Fruit fly (Drosophila melanogaster) whole organism, embryonic: ENCODE data around the gene fok.

ENCODE experiments used
- Asciz ChIP-seq: fragments of 200-800 bp; sonication (Bioruptor generic); optimal IDR thresholded peaks from 2 replicates; lab custom pipeline; 2017; ENCODE audit warnings: missing biosample characterization, mild to moderate bottlenecking, missing genetic modification characterization, missing genetic modification reagents
- Blimp-1 ChIP-seq: fragments of 200-800 bp; sonication (Bioruptor generic); optimal IDR thresholded peaks from 3 replicates; lab custom pipeline; 2018; ENCODE audit warnings: missing biosample characterization, missing genetic modification characterization, mild to moderate bottlenecking, moderate library complexity, missing genetic modification reagents
- CG14965 ChIP-seq: fragments of 200-800 bp; sonication (Bioruptor generic); optimal IDR thresholded peaks from 2 replicates; lab custom pipeline; 2016; ENCODE audit warnings: missing biosample characterization, missing genetic modification characterization, borderline replicate concordance
- CG15479 ChIP-seq: fragments of 200-800 bp; sonication (Bioruptor generic); optimal IDR thresholded peaks from 3 replicates; lab custom pipeline; 2019; ENCODE audit warnings: missing biosample characterization, mild to moderate bottlenecking, missing genetic modification characterization, moderate library complexity
- CG16863 ChIP-seq: fragments of 200-800 bp; sonication (Bioruptor generic); optimal IDR thresholded peaks from 3 replicates; lab custom pipeline; 2016; ENCODE audit warnings: missing biosample characterization, missing genetic modification characterization
- CG18476 ChIP-seq: fragments of 200-800 bp; sonication (Bioruptor generic); optimal IDR thresholded peaks from 2 replicates; lab custom pipeline; 2016; ENCODE audit warnings: missing biosample characterization, mild to moderate bottlenecking, missing genetic modification characterization
- CG18619 ChIP-seq: fragments of 200-800 bp; sonication (Bioruptor generic); optimal IDR thresholded peaks from 3 replicates; lab custom pipeline; 2017; ENCODE audit warnings: missing biosample characterization, mild to moderate bottlenecking, missing genetic modification characterization
- CG2199 ChIP-seq: fragments of 200-800 bp; sonication (Bioruptor generic); IDR thresholded peaks from 3 replicates; pipeline ENCODE4 v1.3.6; 2022; ENCODE audit warnings: missing biosample characterization, missing genetic modification characterization
- CG32772 ChIP-seq: fragments of 200-800 bp; sonication (Bioruptor generic); IDR thresholded peaks from 2 replicates; pipeline ENCODE4 v1.3.6; 2022; ENCODE audit warnings: missing biosample characterization, missing genetic modification characterization
- CG3726 ChIP-seq: fragments of 200-800 bp; sonication (Bioruptor generic); IDR thresholded peaks from 3 replicates; pipeline ENCODE4, ENCODE4 v1.3.6; 2022; ENCODE audit warnings: missing biosample characterization, missing genetic modification characterization
- CG6175 ChIP-seq: fragments of 200-800 bp; sonication (Bioruptor generic); IDR thresholded peaks from 3 replicates; pipeline ENCODE4 v1.3.6; 2022; ENCODE audit warnings: missing biosample characterization, missing genetic modification characterization
- CG7987 ChIP-seq: fragments of 200-800 bp; sonication (Bioruptor generic); optimal IDR thresholded peaks from 2 replicates; lab custom pipeline; 2018; ENCODE audit warnings: missing biosample characterization, mild to moderate bottlenecking, missing genetic modification characterization, moderate library complexity
- Dip3 ChIP-seq: fragments of 200-800 bp; sonication (Bioruptor generic); optimal IDR thresholded peaks from 3 replicates; lab custom pipeline; 2016; ENCODE audit warnings: missing biosample characterization, missing genetic modification characterization
- Dref ChIP-seq: fragments of 200-800 bp; sonication (Bioruptor generic); IDR thresholded peaks from 2 replicates; pipeline ENCODE4 v1.3.6; 2022; ENCODE audit warnings: missing biosample characterization, missing genetic modification characterization
- E2f1 ChIP-seq: fragments of 200-800 bp; sonication (Bioruptor generic); IDR thresholded peaks from 2 replicates; pipeline ENCODE4 v1.3.6; 2022; ENCODE audit warnings: missing biosample characterization, missing genetic modification characterization
- Fer2 ChIP-seq: fragments of 200-800 bp; sonication (Bioruptor generic); optimal IDR thresholded peaks from 2 replicates; lab custom pipeline; 2018; ENCODE audit warnings: missing biosample characterization, mild to moderate bottlenecking, missing genetic modification characterization, moderate library complexity
- H2.0 ChIP-seq: fragments of 200-800 bp; sonication (Bioruptor generic); IDR thresholded peaks from 2 replicates; pipeline ENCODE4 v1.3.6; 2022; ENCODE audit warnings: missing biosample characterization, missing genetic modification characterization
- Hr39 ChIP-seq: fragments of >200 bp; optimal IDR thresholded peaks from 2 replicates; lab custom pipeline; 2017
- Kr ChIP-seq: fragments of 200-800 bp; sonication (Bioruptor generic); optimal IDR thresholded peaks from 2 replicates; lab custom pipeline; 2017; ENCODE audit warnings: missing biosample characterization, mild to moderate bottlenecking, missing genetic modification characterization
- Lhr ChIP-seq: fragments of 200-800 bp; sonication (Bioruptor generic); optimal IDR thresholded peaks from 3 replicates; lab custom pipeline; 2017; ENCODE audit warnings: mild to moderate bottlenecking, missing biosample characterization, missing genetic modification reagents, missing genetic modification characterization
- Med ChIP-seq: fragments of 200-800 bp; sonication (Bioruptor generic); peaks from one replicate; lab custom pipeline; 2016; ENCODE audit warnings: missing biosample characterization, missing genetic modification characterization, mild to moderate bottlenecking, inconsistent platforms, moderate library complexity
- NC2α ChIP-seq: fragments of 200-800 bp; sonication (Bioruptor generic); optimal IDR thresholded peaks from 2 replicates; lab custom pipeline; 2016; ENCODE audit warnings: missing biosample characterization, missing genetic modification characterization
- NC2β ChIP-seq: fragments of 200-800 bp; sonication (Bioruptor generic); optimal IDR thresholded peaks from 2 replicates; lab custom pipeline; 2016; ENCODE audit warnings: missing biosample characterization, missing genetic modification characterization
- Sin3A ChIP-seq: fragments of >200 bp; optimal IDR thresholded peaks from 2 replicates; lab custom pipeline; 2018
- Sox100B ChIP-seq: fragments of 200-800 bp; sonication (Bioruptor generic); optimal IDR thresholded peaks from 3 replicates; lab custom pipeline; 2018; ENCODE audit warnings: missing biosample characterization, mild to moderate bottlenecking, missing genetic modification characterization
- Sry-β ChIP-seq: fragments of 200-800 bp; sonication (Bioruptor generic); optimal IDR thresholded peaks from 2 replicates; lab custom pipeline; 2018; ENCODE audit warnings: missing biosample characterization, mild to moderate bottlenecking, missing genetic modification characterization, moderate library complexity
- TFAM ChIP-seq: fragments of 200-800 bp; sonication (Bioruptor generic); optimal IDR thresholded peaks from 2 replicates; lab custom pipeline; 2017; ENCODE audit warnings: missing biosample characterization, missing genetic modification characterization, inconsistent platforms
- Vsx1 ChIP-seq: fragments of 200-800 bp; sonication (Bioruptor generic); optimal IDR thresholded peaks from 2 replicates; lab custom pipeline; 2017; ENCODE audit warnings: missing biosample characterization, mild to moderate bottlenecking, missing genetic modification characterization, missing genetic modification reagents
- Xbp1 ChIP-seq: fragments of 200-800 bp; sonication (Bioruptor generic); optimal IDR thresholded peaks from 3 replicates; lab custom pipeline; 2016; ENCODE audit warnings: missing biosample characterization, mild to moderate bottlenecking, missing genetic modification characterization
- bab2 ChIP-seq: fragments of 200-800 bp; sonication (Bioruptor generic); optimal IDR thresholded peaks from 2 replicates; lab custom pipeline; 2016; ENCODE audit warnings: missing biosample characterization, missing genetic modification characterization
- cwo ChIP-seq: fragments of 200-800 bp; sonication (Bioruptor generic); optimal IDR thresholded peaks from 3 replicates; lab custom pipeline; 2017; ENCODE audit warnings: missing biosample characterization, missing genetic modification characterization, mild to moderate bottlenecking, moderate library complexity, missing genetic modification reagents
- dati ChIP-seq: fragments of 200-800 bp; sonication (Bioruptor generic); IDR thresholded peaks from 2 replicates; pipeline ENCODE4 v1.3.6; 2022; ENCODE audit warnings: missing biosample characterization, missing genetic modification characterization
- dm ChIP-seq: fragments of 200-800 bp; sonication (Bioruptor generic); optimal IDR thresholded peaks from 3 replicates; lab custom pipeline; 2016; ENCODE audit warnings: missing biosample characterization, missing genetic modification characterization
- dmrt11E ChIP-seq: fragments of 200-800 bp; sonication (Bioruptor generic); optimal IDR thresholded peaks from 3 replicates; lab custom pipeline; 2018; ENCODE audit warnings: missing biosample characterization, mild to moderate bottlenecking, missing genetic modification characterization, moderate library complexity
- gem ChIP-seq: fragments of 200-800 bp; sonication (Bioruptor generic); optimal IDR thresholded peaks from 2 replicates; lab custom pipeline; 2019; ENCODE audit warnings: missing biosample characterization, mild to moderate bottlenecking, missing genetic modification characterization, moderate library complexity
- her ChIP-seq: fragments of 200-800 bp; sonication (Bioruptor generic); optimal IDR thresholded peaks from 2 replicates; lab custom pipeline; 2016; ENCODE audit warnings: missing biosample characterization, missing genetic modification characterization
- hkb ChIP-seq, 2 experiments: fragments of 200-800 bp in 1 of 2; fragments of >200 bp in 1 of 2; sonication (Bioruptor generic) in 1 of 2; IDR thresholded peaks in 1 of 2; optimal IDR thresholded peaks in 1 of 2; 2 replicates each; pipeline versions ENCODE4 v1.3.6 to Lab custom; 2017 to 2022; ENCODE audit warnings: missing biosample characterization in 1 of 2, missing genetic modification characterization in 1 of 2
- ind ChIP-seq: fragments of 200-800 bp; sonication (Bioruptor generic); optimal IDR thresholded peaks from 3 replicates; lab custom pipeline; 2016; ENCODE audit warnings: missing biosample characterization, missing genetic modification characterization
- kah ChIP-seq: fragments of 200-800 bp; sonication (Bioruptor generic); optimal IDR thresholded peaks from 2 replicates; lab custom pipeline; 2018; ENCODE audit warnings: missing biosample characterization, mild to moderate bottlenecking, missing genetic modification characterization
- lola ChIP-seq, 3 experiments: fragments of >200 bp in 2 of 3; fragments of 200-800 bp in 1 of 3; sonication (Bioruptor generic) in 1 of 3; optimal IDR thresholded peaks; 2 replicates each; lab custom pipeline; 2017 to 2019; ENCODE audit warnings: missing biosample characterization in 3 of 3, missing genetic modification characterization in 3 of 3, mild to moderate bottlenecking in 1 of 3, moderate library complexity in 1 of 3
- mam ChIP-seq: fragments of 200-800 bp; sonication (Bioruptor generic); optimal IDR thresholded peaks from 3 replicates; lab custom pipeline; 2016; ENCODE audit warnings: missing biosample characterization, missing genetic modification characterization
- mirr ChIP-seq: fragments of 200-800 bp; sonication (Bioruptor generic); optimal IDR thresholded peaks from 3 replicates; lab custom pipeline; 2018; ENCODE audit warnings: missing biosample characterization, mild to moderate bottlenecking, missing genetic modification characterization
- onecut ChIP-seq: fragments of 200-800 bp; sonication (Bioruptor generic); IDR thresholded peaks from 2 replicates; pipeline ENCODE4 v1.3.6; 2022; ENCODE audit warnings: missing biosample characterization, missing genetic modification characterization
- row ChIP-seq: fragments of 200-800 bp; sonication (Bioruptor generic); IDR thresholded peaks from 3 replicates; pipeline ENCODE4 v1.3.6; 2022; ENCODE audit warnings: missing biosample characterization, missing genetic modification characterization
- schlank ChIP-seq: fragments of 200-800 bp; sonication (Bioruptor generic); optimal IDR thresholded peaks from 2 replicates; lab custom pipeline; 2018; ENCODE audit warnings: missing biosample characterization, mild to moderate bottlenecking, missing genetic modification characterization
- scrt ChIP-seq: fragments of 200-800 bp; sonication (Bioruptor generic); optimal IDR thresholded peaks from 2 replicates; lab custom pipeline; 2018; ENCODE audit warnings: missing biosample characterization, mild to moderate bottlenecking, missing genetic modification characterization, moderate library complexity
- slp2 ChIP-seq: fragments of 200-800 bp; sonication (Bioruptor generic); optimal IDR thresholded peaks from 2 replicates; lab custom pipeline; 2016; ENCODE audit warnings: missing biosample characterization, missing genetic modification characterization
- trh ChIP-seq: fragments of 200-800 bp; sonication (Bioruptor generic); optimal IDR thresholded peaks from 2 replicates; lab custom pipeline; 2016; ENCODE audit warnings: missing biosample characterization, missing genetic modification characterization
- zfh2 ChIP-seq: fragments of 200-800 bp; sonication (Bioruptor generic); optimal IDR thresholded peaks from 2 replicates; lab custom pipeline; 2016; ENCODE audit warnings: missing biosample characterization, missing genetic modification characterization

The fok gene

DNA sequence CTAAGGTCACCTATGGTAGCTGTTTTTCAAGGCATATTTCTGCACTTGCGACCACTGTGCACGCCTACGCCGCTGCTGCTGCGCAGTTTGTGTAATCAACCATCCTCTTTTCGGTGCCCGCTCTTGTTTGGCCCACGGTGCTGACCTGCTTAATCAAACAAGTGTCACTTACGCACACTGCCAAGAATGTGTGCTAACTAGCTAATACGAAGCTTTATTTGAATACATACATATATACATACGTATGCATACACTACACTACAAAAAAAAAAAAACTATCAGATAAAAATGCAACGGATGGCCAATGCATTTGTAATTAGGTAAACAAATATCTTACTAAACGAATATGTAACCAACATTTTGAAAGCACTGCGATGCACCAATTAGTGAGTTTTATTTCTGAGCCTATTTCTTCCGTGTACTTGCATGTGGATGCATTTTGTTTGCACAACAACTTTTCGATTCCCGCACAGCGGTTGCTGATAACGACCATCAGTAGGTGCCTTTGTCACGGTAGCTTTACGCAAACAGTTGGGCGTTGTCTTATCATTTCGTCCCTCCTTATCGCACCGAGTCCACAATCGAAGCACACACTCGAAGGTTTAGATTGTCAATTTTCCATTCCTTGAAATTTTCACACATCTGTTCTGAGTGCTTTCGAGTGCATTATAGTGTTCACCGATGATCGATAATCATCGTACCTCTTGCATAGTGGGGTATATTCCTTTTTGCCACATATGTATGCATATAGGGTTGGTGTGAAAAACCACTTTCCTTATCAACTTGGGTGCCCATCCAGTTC lies 1.6 kb upstream of the fok start (continued):
- peak; percentile 83 for TF ChIP-seq dati
- TF ChIP-seq Sox100B (GFP tag; lab: Kevin White, UChicago) = peak; percentile 88
- TF ChIP-seq scrt (GFP tag; lab: Kevin White, UChicago) = peak; percentile 84
- peak; percentile 48 for TF ChIP-seq TFAM (GFP tag; lab: Kevin White, UChicago)
- peak; percentile 77; the same call in 1 of the 3 replicates for TF ChIP-seq CG3726 (GFP tag; lab: Robert Waterston, UW)
- TF ChIP-seq Hr39 = no peak
- peak; percentile 79; the same call in 1 of the 3 replicates for TF ChIP-seq CG2199 (GFP tag; lab: Robert Waterston, UW)
- peak; percentile 32 for TF ChIP-seq CG14965 (GFP tag; lab: Kevin White, UChicago)
- TF ChIP-seq CG15479 (GFP tag; lab: Kevin White, UChicago) = peak; percentile 89
- peak; percentile 85 for TF ChIP-seq bab2 (GFP tag; lab: Kevin White, UChicago)
- TF ChIP-seq Asciz (GFP tag; lab: Kevin White, UChicago) = peak; percentile 90
- peak in 1 of 3 experiments; percentile 73 for TF ChIP-seq lola (GFP tag; optimal IDR thresholded peaks at IDR 0.05; lab: Kevin White, UChicago)
- TF ChIP-seq onecut (GFP tag; lab: Robert Waterston, UW) = peak; percentile 76
- peak; percentile 88 for TF ChIP-seq gem (tag; lab: Kevin White, UChicago)
- TF ChIP-seq Sin3A (lab: Kevin White, UChicago) = no peak
- peak; percentile 74 for TF ChIP-seq ind (GFP tag; lab: Kevin White, UChicago)
- peak; percentile 63 for TF ChIP-seq mam (GFP tag; lab: Kevin White, UChicago)
- TF ChIP-seq mirr (GFP tag; lab: Kevin White, UChicago) = peak; percentile 73
- TF ChIP-seq schlank (tag; lab: Kevin White, UChicago) = peak; percentile 56
- peak; percentile 72 for TF ChIP-seq NC2α (GFP tag; lab: Kevin White, UChicago)
- TF ChIP-seq Lhr (GFP tag; lab: Kevin White, UChicago) = peak; percentile 55
- TF ChIP-seq CG16863 (GFP tag; lab: Kevin White, UChicago) = peak; percentile 90
- peak; percentile 80 for TF ChIP-seq dmrt11E (tag; lab: Kevin White, UChicago)
- peak; percentile 31 for TF ChIP-seq Dip3 (GFP tag; lab: Kevin White, UChicago)
- TF ChIP-seq cwo (GFP tag; lab: Kevin White, UChicago) = peak; percentile 90
- TF ChIP-seq Blimp-1 (GFP tag; lab: Kevin White, UChicago) = peak; percentile 85
- peak; percentile 77 for TF ChIP-seq her
- no peak for TF ChIP-seq Dref
- peak; percentile 79 for TF ChIP-seq row
- peak; percentile 92 for TF ChIP-seq Med (GFP tag; lab: Kevin White, UChicago)
- peak; percentile 71 for TF ChIP-seq Kr (GFP tag; lab: Kevin White, UChicago)
- TF ChIP-seq NC2β (GFP tag; lab: Kevin White, UChicago) = peak; percentile 74
- TF ChIP-seq CG18476 = peak; percentile 77
- peak; percentile 71 for TF ChIP-seq CG7987
- peak; percentile 1 for TF ChIP-seq Fer2 (tag; lab: Kevin White, UChicago)
- peak; percentile 85 for TF ChIP-seq CG32772
- peak; percentile 0 for TF ChIP-seq Sry-β (GFP tag; lab: Kevin White, UChicago)
- peak; percentile 57 for TF ChIP-seq slp2 (GFP tag; lab: Kevin White, UChicago)
- peak; percentile 91 for TF ChIP-seq Vsx1 (GFP tag; lab: Kevin White, UChicago)
- TF ChIP-seq trh (GFP tag; lab: Kevin White, UChicago) = peak; percentile 63
- peak; percentile 21; the same call in 2 of the 3 replicates for TF ChIP-seq CG6175 (GFP tag; lab: Robert Waterston, UW)
- peak; percentile 95 for TF ChIP-seq kah (GFP tag; lab: Kevin White, UChicago)
- TF ChIP-seq E2f1 (GFP tag; lab: Robert Waterston, UW) = peak; percentile 78
- TF ChIP-seq zfh2 = no peak
- TF ChIP-seq Xbp1 (GFP tag; lab: Kevin White, UChicago) = peak; percentile 83
- TF ChIP-seq hkb (optimal IDR thresholded peaks at IDR 0.05; lab: Kevin White, UChicago) = no peak
- TF ChIP-seq hkb (GFP tag; IDR thresholded peaks at IDR 0.05; lab: Robert Waterston, UW) = peak; percentile 91
- TF ChIP-seq CG18619 = peak; percentile 84
- peak; percentile 78 for TF ChIP-seq dm (GFP tag; lab: Kevin White, UChicago)
- peak; percentile 77 for TF ChIP-seq H2.0 (GFP tag; lab: Robert Waterston, UW)
